Worm (Caenorhabditis elegans) whole organism, L3 larva: Measurements from ENCODE around the gene C44B11.6.

Experiments used
- R02D3.7 ChIP-seq: fragments of 150-350 bp; optimal IDR thresholded peaks from 2 replicates; lab custom pipeline; 2014; ENCODE audit warnings: missing biosample characterization, missing genetic modification characterization
- ama-1 ChIP-seq: fragments of 150-350 bp; optimal IDR thresholded peaks from 2 replicates; lab custom pipeline; 2018
- fos-1 ChIP-seq: fragments of 150-350 bp; optimal IDR thresholded peaks from 2 replicates; lab custom pipeline; 2014; ENCODE audit warnings: missing biosample characterization, missing genetic modification characterization
- nhr-25 ChIP-seq: sonication (generic microtip); optimal IDR thresholded peaks from 2 replicates; lab custom pipeline; 2017; ENCODE audit warnings: missing biosample characterization, missing genetic modification characterization
- nhr-67 ChIP-seq: fragments of 150-350 bp; optimal IDR thresholded peaks from 2 replicates; lab custom pipeline; 2014; ENCODE audit warnings: missing biosample characterization, missing genetic modification characterization
- pqm-1 ChIP-seq: fragments of 150-350 bp; optimal IDR thresholded peaks from 2 replicates; lab custom pipeline; 2017; ENCODE audit warnings: missing biosample characterization, missing genetic modification characterization, inconsistent platforms
- snpc-4 ChIP-seq: fragments of 150-350 bp; optimal IDR thresholded peaks from 2 replicates; lab custom pipeline; 2014; ENCODE audit warnings: missing biosample characterization, missing genetic modification characterization
- unc-39 ChIP-seq: sonication (generic microtip); optimal IDR thresholded peaks from 4 replicates; lab custom pipeline; 2017; ENCODE audit warnings: missing biosample characterization, missing genetic modification characterization
- zag-1 ChIP-seq: fragments of 150-350 bp; optimal IDR thresholded peaks from 2 replicates; lab custom pipeline; 2014; ENCODE audit warnings: missing biosample characterization, missing genetic modification characterization

- TF ChIP-seq fos-1 (tag; lab: Kevin White, UChicago) (no peak), R02D3.7 (tag; lab: Kevin White, UChicago) (no peak), ama-1 (no peak), snpc-4 (tag; lab: Kevin White, UChicago) (no peak), nhr-25 (no peak), pqm-1 (tag; lab: Kevin White, UChicago) (no peak), nhr-67 (tag; lab: Kevin White, UChicago) (no peak), unc-39 (tag; lab: Kevin White, UChicago) (no peak), zag-1 (no peak)
Measured at ce11 chrIII:3191729-3192128, 38.8 kb downstream of the C44B11.6 start.
